Worm (Caenorhabditis elegans) whole organism, L2 larva: ENCODE measurements around the gene Y44A6D.3.

Experiments
- ama-1 ChIP-seq: fragments of 150-350 bp; optimal IDR thresholded peaks from 2 replicates; lab custom pipeline; 2018; ENCODE audit warnings: inconsistent platforms
- fos-1 ChIP-seq: fragments of 150-350 bp; optimal IDR thresholded peaks from 2 replicates; lab custom pipeline; 2014; ENCODE audit warnings: missing biosample characterization, missing genetic modification characterization
- nhr-77 ChIP-seq: fragments of 150-350 bp; optimal IDR thresholded peaks from 2 replicates; lab custom pipeline; 2014; ENCODE audit warnings: missing biosample characterization, missing genetic modification characterization
- snpc-4 ChIP-seq: fragments of 150-350 bp; optimal IDR thresholded peaks from 2 replicates; lab custom pipeline; 2014; ENCODE audit warnings: missing biosample characterization, missing genetic modification characterization
- unc-62 ChIP-seq: fragments of 150-350 bp; optimal IDR thresholded peaks from 2 replicates; lab custom pipeline; 2014; ENCODE audit warnings: missing biosample characterization, missing genetic modification reagents, missing genetic modification characterization

DNA sequence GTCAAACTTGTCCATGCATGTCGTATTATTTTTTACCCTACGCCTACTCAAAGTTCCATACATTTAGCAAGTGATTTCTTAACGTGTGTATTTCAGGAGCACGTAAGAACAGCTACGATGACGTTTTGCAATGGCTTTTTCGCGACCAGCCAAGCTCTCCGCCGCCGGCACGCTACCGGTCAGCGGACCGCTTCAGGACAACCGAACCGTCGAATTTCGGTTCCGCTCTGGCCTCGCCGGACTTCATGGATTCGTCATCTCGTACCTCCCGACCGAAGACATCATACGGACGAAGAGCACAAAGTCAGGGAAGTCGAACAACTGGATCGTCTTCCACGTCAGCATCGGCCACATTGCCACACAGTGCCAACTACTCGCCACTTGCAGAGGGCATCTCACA, 8.6 kb downstream of the Y44A6D.3 start:
- no peak for TF ChIP-seq snpc-4 (tag; lab: Kevin White, UChicago)
- no peak for TF ChIP-seq ama-1 (lab: Kevin White, UChicago)
- no peak for TF ChIP-seq fos-1 (tag; lab: Kevin White, UChicago)
- TF ChIP-seq nhr-77 (tag; lab: Kevin White, UChicago), result no peak
- TF ChIP-seq unc-62 (GFP tag; lab: Kevin White, UChicago), result no peak
